Fruit fly (Drosophila melanogaster) S2 (cell line): ENCODE measurements around the gene CG10435.

Source experiments
- CG8478 ChIP-seq: fragments of >200 bp; optimal IDR thresholded peaks from 2 replicates; lab custom pipeline; 2018
- CTCF ChIP-seq, 2 experiments: fragments of >200 bp; optimal IDR thresholded peaks; 2 replicates each; lab custom pipeline; 2018

DNA sequence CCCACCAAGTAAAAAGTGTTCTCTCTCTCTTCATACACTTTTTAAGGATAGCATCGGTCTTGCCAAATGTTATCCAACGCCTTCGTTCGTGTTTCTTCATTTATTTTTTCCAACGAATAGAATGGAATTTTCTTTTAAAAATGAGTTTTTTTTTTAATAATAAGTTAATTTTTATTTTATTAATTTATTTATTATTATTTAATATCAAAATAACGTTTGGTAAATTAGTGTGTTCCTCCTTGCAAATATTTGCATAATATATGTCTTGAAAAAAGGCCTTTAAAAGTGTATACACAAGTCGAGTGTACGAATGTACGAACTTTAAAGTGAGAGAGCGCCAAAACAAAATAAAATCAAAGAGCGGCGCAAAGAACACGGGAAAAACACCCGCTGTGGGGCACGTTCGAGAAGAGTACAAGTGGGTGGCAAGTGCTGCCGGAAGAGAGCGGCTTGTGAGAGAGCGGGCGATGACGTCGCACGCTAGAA lies 14.2 kb upstream of the CG10435 start:
- no peak for TF ChIP-seq CTCF (optimal IDR thresholded peaks at IDR 0.05; lab: Kevin White, UChicago)
- TF ChIP-seq CG8478 (lab: Kevin White, UChicago): no peak
